Fruit fly (Drosophila melanogaster) whole organism, embryonic: ENCODE measurements around the gene heix.

Experiments used
- CG17385 ChIP-seq: fragments of 200-800 bp; sonication (Bioruptor generic); optimal IDR thresholded peaks from 3 replicates; lab custom pipeline; 2018; ENCODE audit warnings: missing biosample characterization, mild to moderate bottlenecking, missing genetic modification characterization
- NfI ChIP-seq: fragments of 200-800 bp; sonication (Bioruptor generic); optimal IDR thresholded peaks from 3 replicates; lab custom pipeline; 2018; ENCODE audit warnings: missing biosample characterization, mild to moderate bottlenecking, missing genetic modification characterization, moderate library complexity
- ab ChIP-seq: fragments of 200-800 bp; sonication (Bioruptor generic); optimal IDR thresholded peaks from 2 replicates; lab custom pipeline; 2016; ENCODE audit warnings: missing biosample characterization, missing genetic modification characterization
- az2 ChIP-seq: fragments of 200-800 bp; sonication (Bioruptor generic); optimal IDR thresholded peaks from 3 replicates; lab custom pipeline; 2016; ENCODE audit warnings: missing biosample characterization, missing genetic modification characterization
- kni ChIP-seq: fragments of 200-800 bp; sonication (Bioruptor generic); optimal IDR thresholded peaks from 3 replicates; lab custom pipeline; 2017; ENCODE audit warnings: mild to moderate bottlenecking, missing biosample characterization, missing genetic modification reagents, missing genetic modification characterization
- mld ChIP-seq: fragments of 200-800 bp; sonication (Bioruptor generic); IDR thresholded peaks from 3 replicates; pipeline ENCODE4 v1.3.6; 2022; ENCODE audit warnings: missing biosample characterization, missing genetic modification characterization; ENCODE audit not compliant: partially characterized antibody
- onecut ChIP-seq: fragments of 200-800 bp; sonication (Bioruptor generic); IDR thresholded peaks from 2 replicates; pipeline ENCODE4 v1.3.6; 2022; ENCODE audit warnings: missing biosample characterization, missing genetic modification characterization
- row ChIP-seq: fragments of 200-800 bp; sonication (Bioruptor generic); IDR thresholded peaks from 3 replicates; pipeline ENCODE4 v1.3.6; 2022; ENCODE audit warnings: missing biosample characterization, missing genetic modification characterization
- tin ChIP-seq: fragments of 200-800 bp; sonication (Bioruptor generic); optimal IDR thresholded peaks from 3 replicates; lab custom pipeline; 2016; ENCODE audit warnings: missing biosample characterization, missing genetic modification characterization
- toy ChIP-seq: fragments of 200-800 bp; sonication (Bioruptor generic); IDR thresholded peaks from 2 replicates; pipeline ENCODE4 v1.3.6; 2022; ENCODE audit warnings: missing biosample characterization, missing genetic modification characterization

DNA sequence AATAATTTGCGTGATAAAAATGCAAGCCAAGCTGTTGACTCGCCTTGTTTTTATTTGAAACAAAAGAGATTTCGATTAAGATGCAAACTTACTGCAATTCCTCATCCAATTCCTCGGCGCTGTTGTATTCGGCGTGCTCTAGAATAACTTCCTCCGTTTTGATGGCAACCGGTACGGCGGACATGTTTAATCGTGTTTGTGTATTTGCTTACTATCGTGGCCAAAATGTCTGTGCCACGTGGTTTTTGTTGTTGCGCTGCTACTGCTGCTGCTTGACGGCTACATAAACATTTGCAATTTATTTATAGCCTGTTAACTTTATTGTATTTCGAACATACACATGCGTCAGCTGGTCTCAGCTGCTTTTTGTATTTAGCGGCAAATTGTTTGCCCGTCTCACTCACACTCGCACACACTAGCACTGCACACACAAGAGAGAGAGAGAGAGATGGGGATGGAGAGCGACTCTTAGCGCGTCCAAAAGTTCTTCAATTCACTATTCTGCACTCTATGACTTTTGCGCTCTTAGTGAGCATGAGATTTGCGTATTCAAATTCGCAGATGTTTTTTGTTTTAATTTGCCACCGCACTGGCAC, 12.6 kb downstream of the heix start:
- TF ChIP-seq tin (GFP tag; lab: Kevin White, UChicago) (no peak), mld (GFP tag; lab: Robert Waterston, UW) (no peak), kni (GFP tag; lab: Kevin White, UChicago) (peak; percentile 61), row (no peak), onecut (GFP tag; lab: Robert Waterston, UW) (no peak), CG17385 (GFP tag; lab: Kevin White, UChicago) (no peak), toy (no peak), ab (no peak), az2 (GFP tag; lab: Kevin White, UChicago) (no peak), NfI (GFP tag; lab: Kevin White, UChicago) (no peak)
